Fruit fly (Drosophila melanogaster) whole organism, embryonic: Measurements from ENCODE around the gene STUB1.

ENCODE experiments used
- Adf1 ChIP-seq: fragments of 200-800 bp; sonication (Bioruptor generic); IDR thresholded peaks from 2 replicates; pipeline ENCODE4 v1.3.6; 2022; ENCODE audit warnings: missing biosample characterization, missing genetic modification characterization
- Bdp1 ChIP-seq: fragments of 200-800 bp; sonication (Bioruptor generic); optimal IDR thresholded peaks from 3 replicates; lab custom pipeline; 2016; ENCODE audit warnings: missing biosample characterization, missing genetic modification characterization
- BtbVII ChIP-seq: fragments of 200-800 bp; sonication (Bioruptor generic); optimal IDR thresholded peaks from 3 replicates; lab custom pipeline; 2017; ENCODE audit warnings: missing biosample characterization, mild to moderate bottlenecking, missing genetic modification characterization
- CG10209 ChIP-seq: fragments of 200-800 bp; sonication (Bioruptor generic); optimal IDR thresholded peaks from 3 replicates; lab custom pipeline; 2017; ENCODE audit warnings: missing biosample characterization, mild to moderate bottlenecking, missing genetic modification characterization, missing genetic modification reagents
- CG12219 ChIP-seq: fragments of 200-800 bp; sonication (Bioruptor generic); optimal IDR thresholded peaks from 3 replicates; lab custom pipeline; 2018; ENCODE audit warnings: missing biosample characterization, mild to moderate bottlenecking, missing genetic modification characterization
- CG12299 ChIP-seq: fragments of 200-800 bp; sonication (Bioruptor generic); optimal IDR thresholded peaks from 2 replicates; lab custom pipeline; 2018; ENCODE audit warnings: missing biosample characterization, mild to moderate bottlenecking, missing genetic modification characterization
- CG12659 ChIP-seq: fragments of 200-800 bp; sonication (Bioruptor generic); optimal IDR thresholded peaks from 3 replicates; lab custom pipeline; 2017; ENCODE audit warnings: mild to moderate bottlenecking, missing biosample characterization, missing genetic modification reagents, missing genetic modification characterization
- CG12942 ChIP-seq: fragments of 200-800 bp; sonication (Bioruptor generic); optimal IDR thresholded peaks from 3 replicates; lab custom pipeline; 2016; ENCODE audit warnings: missing biosample characterization, missing genetic modification characterization
- CG13296 ChIP-seq: fragments of 200-800 bp; sonication (Bioruptor generic); optimal IDR thresholded peaks from 3 replicates; lab custom pipeline; 2018; ENCODE audit warnings: missing biosample characterization, mild to moderate bottlenecking, missing genetic modification characterization
- CG15011 ChIP-seq: fragments of 200-800 bp; sonication (Bioruptor generic); optimal IDR thresholded peaks from 3 replicates; lab custom pipeline; 2018; ENCODE audit warnings: missing biosample characterization, mild to moderate bottlenecking, missing genetic modification characterization
- CG15269 ChIP-seq: fragments of 200-800 bp; sonication (Bioruptor generic); optimal IDR thresholded peaks from 2 replicates; lab custom pipeline; 2018; ENCODE audit warnings: missing biosample characterization, mild to moderate bottlenecking, missing genetic modification characterization, moderate library complexity
- CG1602 ChIP-seq: fragments of 200-800 bp; sonication (Bioruptor generic); optimal IDR thresholded peaks from 3 replicates; lab custom pipeline; 2016; ENCODE audit warnings: missing biosample characterization, missing genetic modification characterization
- CG17186 ChIP-seq: fragments of 200-800 bp; sonication (Bioruptor generic); optimal IDR thresholded peaks from 3 replicates; lab custom pipeline; 2017; ENCODE audit warnings: missing biosample characterization, missing genetic modification reagents, missing genetic modification characterization
- CG18619 ChIP-seq: fragments of 200-800 bp; sonication (Bioruptor generic); optimal IDR thresholded peaks from 3 replicates; lab custom pipeline; 2017; ENCODE audit warnings: missing biosample characterization, mild to moderate bottlenecking, missing genetic modification characterization
- CG2875 ChIP-seq: fragments of 200-800 bp; sonication (Bioruptor generic); optimal IDR thresholded peaks from 2 replicates; lab custom pipeline; 2017; ENCODE audit warnings: missing biosample characterization, mild to moderate bottlenecking, missing genetic modification characterization, missing genetic modification reagents
- CG30020 ChIP-seq: fragments of 200-800 bp; optimal IDR thresholded peaks from 2 replicates; lab custom pipeline; 2019; ENCODE audit warnings: missing biosample characterization, mild to moderate bottlenecking, missing genetic modification characterization, moderate library complexity
- CG32767 ChIP-seq: fragments of 200-800 bp; sonication (Bioruptor generic); IDR thresholded peaks from 2 replicates; pipeline ENCODE4 v1.3.6; 2022; ENCODE audit warnings: missing biosample characterization, missing genetic modification characterization
- CG4328 ChIP-seq: fragments of 200-800 bp; sonication (Bioruptor generic); optimal IDR thresholded peaks from 3 replicates; lab custom pipeline; 2017; ENCODE audit warnings: missing biosample characterization, missing genetic modification reagents, missing genetic modification characterization
- CG5180 ChIP-seq: fragments of 200-800 bp; sonication (Bioruptor generic); optimal IDR thresholded peaks from 3 replicates; lab custom pipeline; 2017; ENCODE audit warnings: missing biosample characterization, missing genetic modification characterization, mild to moderate bottlenecking, moderate library complexity, missing genetic modification reagents
- CG5953 ChIP-seq: fragments of 200-800 bp; sonication (Bioruptor generic); IDR thresholded peaks from 2 replicates; pipeline ENCODE4 v1.3.6; 2022; ENCODE audit warnings: missing biosample characterization, missing genetic modification characterization
- CG6791 ChIP-seq: fragments of 200-800 bp; sonication (Bioruptor generic); IDR thresholded peaks from 3 replicates; pipeline ENCODE4 v1.3.6; 2022; ENCODE audit warnings: missing biosample characterization, missing genetic modification characterization; ENCODE audit not compliant: partially characterized antibody
- CG7987 ChIP-seq: fragments of 200-800 bp; sonication (Bioruptor generic); optimal IDR thresholded peaks from 2 replicates; lab custom pipeline; 2018; ENCODE audit warnings: missing biosample characterization, mild to moderate bottlenecking, missing genetic modification characterization, moderate library complexity
- CG8281 ChIP-seq: fragments of 200-800 bp; sonication (Bioruptor generic); optimal IDR thresholded peaks from 2 replicates; lab custom pipeline; 2018; ENCODE audit warnings: missing biosample characterization, mild to moderate bottlenecking, missing genetic modification characterization, moderate library complexity
- CG8359 ChIP-seq: fragments of 200-800 bp; sonication (Bioruptor generic); optimal IDR thresholded peaks from 2 replicates; lab custom pipeline; 2017; ENCODE audit warnings: missing biosample characterization, mild to moderate bottlenecking, missing genetic modification characterization, borderline replicate concordance
- CG8924 ChIP-seq: fragments of 200-800 bp; optimal IDR thresholded peaks from 3 replicates; lab custom pipeline; 2019; ENCODE audit warnings: missing biosample characterization, mild to moderate bottlenecking, missing genetic modification characterization, moderate library complexity
- CrebB ChIP-seq: fragments of 200-800 bp; sonication (Bioruptor generic); optimal IDR thresholded peaks from 3 replicates; lab custom pipeline; 2018; ENCODE audit warnings: missing biosample characterization, mild to moderate bottlenecking, missing genetic modification characterization
- Dek ChIP-seq: fragments of 200-800 bp; sonication (Bioruptor generic); optimal IDR thresholded peaks from 3 replicates; lab custom pipeline; 2019; ENCODE audit warnings: missing biosample characterization, mild to moderate bottlenecking, missing genetic modification characterization, moderate library complexity
- Fer1 ChIP-seq: fragments of 200-800 bp; sonication (Bioruptor generic); optimal IDR thresholded peaks from 2 replicates; lab custom pipeline; 2017; ENCODE audit warnings: missing biosample characterization, mild to moderate bottlenecking, missing genetic modification characterization
- Hr51 ChIP-seq, 2 experiments: fragments of 200-800 bp; sonication (Bioruptor generic); optimal IDR thresholded peaks; 2 replicates in 1 of 2; 3 replicates in 1 of 2; lab custom pipeline; 2016 to 2018; ENCODE audit warnings: missing biosample characterization in 2 of 2, missing genetic modification characterization in 2 of 2, mild to moderate bottlenecking in 1 of 2, moderate library complexity in 1 of 2
- Hsf ChIP-seq: fragments of 200-800 bp; sonication (Bioruptor generic); optimal IDR thresholded peaks from 3 replicates; lab custom pipeline; 2016; ENCODE audit warnings: missing biosample characterization, missing genetic modification characterization
- Rfx ChIP-seq: fragments of 200-800 bp; sonication (Bioruptor generic); IDR thresholded peaks from 2 replicates; pipeline ENCODE4 v1.3.6; 2022; ENCODE audit warnings: missing biosample characterization, missing genetic modification characterization
- Sox100B ChIP-seq: fragments of 200-800 bp; sonication (Bioruptor generic); optimal IDR thresholded peaks from 3 replicates; lab custom pipeline; 2018; ENCODE audit warnings: missing biosample characterization, mild to moderate bottlenecking, missing genetic modification characterization
- cas ChIP-seq: fragments of 200-800 bp; sonication (Bioruptor generic); IDR thresholded peaks from 2 replicates; pipeline ENCODE4 v1.3.6; 2022; ENCODE audit warnings: missing biosample characterization, missing genetic modification characterization
- ewg ChIP-seq: fragments of 200-800 bp; sonication (Bioruptor generic); optimal IDR thresholded peaks from 3 replicates; lab custom pipeline; 2017; ENCODE audit warnings: mild to moderate bottlenecking, missing biosample characterization, missing genetic modification reagents, missing genetic modification characterization
- exex ChIP-seq: fragments of 200-800 bp; sonication (Bioruptor generic); optimal IDR thresholded peaks from 4 replicates; lab custom pipeline; 2018; ENCODE audit warnings: missing biosample characterization, mild to moderate bottlenecking, missing genetic modification characterization, moderate library complexity
- fu2 ChIP-seq: fragments of 200-800 bp; sonication (Bioruptor generic); optimal IDR thresholded peaks from 2 replicates; lab custom pipeline; 2016; ENCODE audit warnings: missing biosample characterization, missing genetic modification characterization
- gcm2 ChIP-seq: fragments of 200-800 bp; sonication (Bioruptor generic); optimal IDR thresholded peaks from 2 replicates; lab custom pipeline; 2016; ENCODE audit warnings: missing biosample characterization, missing genetic modification characterization
- gro ChIP-seq: fragments of 200-800 bp; sonication (Bioruptor generic); optimal IDR thresholded peaks from 2 replicates; lab custom pipeline; 2016; ENCODE audit warnings: missing biosample characterization, missing genetic modification characterization
- lilli ChIP-seq: fragments of 200-800 bp; sonication (Bioruptor generic); optimal IDR thresholded peaks from 3 replicates; lab custom pipeline; 2016; ENCODE audit warnings: missing biosample characterization, missing genetic modification characterization
- org-1 ChIP-seq: fragments of 200-800 bp; sonication (Bioruptor generic); optimal IDR thresholded peaks from 2 replicates; lab custom pipeline; 2017; ENCODE audit warnings: missing biosample characterization, missing genetic modification characterization
- pho ChIP-seq: fragments of 200-800 bp; sonication (Bioruptor generic); optimal IDR thresholded peaks from 2 replicates; lab custom pipeline; 2016; ENCODE audit warnings: missing biosample characterization, missing genetic modification characterization
- rib ChIP-seq: fragments of 200-800 bp; sonication (Bioruptor generic); IDR thresholded peaks from 2 replicates; pipeline ENCODE4 v1.3.6; 2022; ENCODE audit warnings: missing biosample characterization, missing genetic modification characterization
- ro ChIP-seq: fragments of 200-800 bp; sonication (Bioruptor generic); IDR thresholded peaks from 2 replicates; pipeline ENCODE4 v1.3.6; 2022; ENCODE audit warnings: missing biosample characterization, missing genetic modification characterization
- sens ChIP-seq: fragments of 200-800 bp; sonication (Bioruptor generic); peaks from one replicate; lab custom pipeline; 2016; ENCODE audit warnings: missing biosample characterization, missing genetic modification characterization
- sisA ChIP-seq: fragments of 200-800 bp; sonication (Bioruptor generic); IDR thresholded peaks from 2 replicates; pipeline ENCODE4 v1.3.6; 2022; ENCODE audit warnings: missing biosample characterization, missing genetic modification characterization
- sna ChIP-seq: fragments of 200-800 bp; sonication (Bioruptor generic); IDR thresholded peaks from 2 replicates; pipeline ENCODE4 v1.3.6; 2022; ENCODE audit warnings: missing biosample characterization, missing genetic modification characterization; ENCODE audit not compliant: partially characterized antibody
- tna ChIP-seq: fragments of 200-800 bp; sonication (Bioruptor generic); IDR thresholded peaks from 2 replicates; pipeline ENCODE4 v1.3.6; 2022; ENCODE audit warnings: missing biosample characterization, missing genetic modification characterization; ENCODE audit not compliant: partially characterized antibody
- vfl ChIP-seq: fragments of 200-800 bp; sonication (Bioruptor generic); optimal IDR thresholded peaks from 2 replicates; lab custom pipeline; 2016; ENCODE audit warnings: missing biosample characterization, missing genetic modification characterization
- wor ChIP-seq: fragments of 200-800 bp; sonication (Bioruptor generic); IDR thresholded peaks from 2 replicates; pipeline ENCODE4 v1.3.6; 2022; ENCODE audit warnings: missing biosample characterization, missing genetic modification characterization

The STUB1 gene

DNA sequence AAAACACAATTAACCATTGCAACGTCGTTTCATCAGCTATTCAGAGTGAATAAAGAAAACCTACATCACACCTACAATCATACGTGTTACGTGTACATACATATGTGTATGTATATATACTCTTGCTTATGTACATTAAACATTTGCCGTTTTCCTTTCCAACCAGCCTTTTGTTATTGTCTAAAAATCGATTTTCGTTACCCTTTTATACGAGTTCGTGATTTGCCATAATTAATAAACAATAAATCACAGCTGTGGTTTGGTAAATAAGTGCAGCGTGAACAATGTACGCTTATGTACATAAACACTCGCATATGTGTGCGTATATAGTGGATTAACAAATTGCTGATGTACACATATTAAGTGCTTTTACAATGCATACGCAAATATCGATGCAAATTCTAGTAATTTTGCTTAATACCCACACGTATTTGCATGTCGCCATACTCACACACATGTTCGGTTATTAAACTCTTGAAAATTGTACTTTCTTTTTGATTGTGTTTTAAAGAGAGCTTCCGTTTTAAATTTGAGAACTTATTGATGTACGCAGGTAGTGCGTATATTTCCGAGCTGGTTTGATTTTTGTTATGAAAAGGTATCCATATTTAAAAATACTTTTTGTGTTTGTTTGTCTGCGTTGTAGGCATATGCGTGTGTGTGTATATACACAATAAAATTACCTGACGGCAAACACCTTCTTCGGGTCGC is 40.3 kb upstream of the STUB1 start (continued):
- TF ChIP-seq CG7987 (GFP tag; lab: Kevin White, UChicago): peak; percentile 61
- no peak for TF ChIP-seq CG12219 (GFP tag; lab: Kevin White, UChicago)
- TF ChIP-seq CG8359 (GFP tag; lab: Kevin White, UChicago): no peak
- TF ChIP-seq CG18619 (GFP tag; lab: Kevin White, UChicago): no peak
- no peak for TF ChIP-seq CG12942 (GFP tag; lab: Kevin White, UChicago)
- TF ChIP-seq CG8281 (tag; lab: Kevin White, UChicago): no peak
- no peak for TF ChIP-seq sna (GFP tag; lab: Robert Waterston, UW)
- no peak for TF ChIP-seq org-1
- no peak for TF ChIP-seq CrebB (tag; lab: Kevin White, UChicago)
- TF ChIP-seq CG15011: no peak
- no peak for TF ChIP-seq fu2
- no peak for TF ChIP-seq CG15269
- no peak for TF ChIP-seq Rfx
- TF ChIP-seq rib: no peak
- no peak for TF ChIP-seq vfl (GFP tag; lab: Kevin White, UChicago)
- no peak for TF ChIP-seq CG10209 (GFP tag; lab: Kevin White, UChicago)
- peak; percentile 12 for TF ChIP-seq CG8924
- no peak for TF ChIP-seq CG12659
- peak; percentile 80 for TF ChIP-seq sens (GFP tag; lab: Kevin White, UChicago)
- TF ChIP-seq lilli (GFP tag; lab: Kevin White, UChicago): no peak
- no peak for TF ChIP-seq Bdp1 (GFP tag; lab: Kevin White, UChicago)
- peak; percentile 60 for TF ChIP-seq CG13296 (GFP tag; lab: Kevin White, UChicago)
- peak; percentile 6 for TF ChIP-seq Sox100B (GFP tag; lab: Kevin White, UChicago)
- peak; percentile 19; the same call in 1 of the 2 replicates for TF ChIP-seq CG32767
- no peak for TF ChIP-seq CG5953 (GFP tag; lab: Robert Waterston, UW)
- TF ChIP-seq CG6791 (GFP tag; lab: Robert Waterston, UW): no peak
- TF ChIP-seq sisA (GFP tag; lab: Robert Waterston, UW): no peak
- TF ChIP-seq CG1602 (GFP tag; lab: Kevin White, UChicago): no peak
- peak; percentile 59 for TF ChIP-seq CG30020
- TF ChIP-seq gcm2: no peak
- TF ChIP-seq ewg: no peak
- no peak for TF ChIP-seq BtbVII (GFP tag; lab: Kevin White, UChicago)
- no peak for TF ChIP-seq CG2875 (GFP tag; lab: Kevin White, UChicago)
- 0 out of 2 replicates have a peak, but pooled peaks have one; percentile 17 for TF ChIP-seq tna (GFP tag; lab: Robert Waterston, UW)
- no peak for TF ChIP-seq wor (GFP tag; lab: Robert Waterston, UW)
- TF ChIP-seq CG5180 (GFP tag; lab: Kevin White, UChicago): no peak
- no peak for TF ChIP-seq exex
- no peak for TF ChIP-seq ro (GFP tag; lab: Robert Waterston, UW)
- TF ChIP-seq CG17186 (GFP tag; lab: Kevin White, UChicago): no peak
- no peak for TF ChIP-seq CG4328 (GFP tag; lab: Kevin White, UChicago)
- TF ChIP-seq Fer1 (GFP tag; lab: Kevin White, UChicago): peak; percentile 49
- TF ChIP-seq Hsf (GFP tag; lab: Kevin White, UChicago): no peak
- TF ChIP-seq gro (GFP tag; lab: Kevin White, UChicago): peak; percentile 0
- TF ChIP-seq Adf1: no peak
- no peak for TF ChIP-seq cas
- TF ChIP-seq pho (GFP tag; lab: Kevin White, UChicago): no peak
- TF ChIP-seq CG12299 (tag; lab: Kevin White, UChicago): peak; percentile 23
- TF ChIP-seq Dek (tag; lab: Kevin White, UChicago): no peak
- no peak for TF ChIP-seq Hr51 (GFP tag; optimal IDR thresholded peaks at IDR 0.05; lab: Kevin White, UChicago)
